Worm (Caenorhabditis elegans) whole organism, late embryonic: ENCODE measurements around the gene K07B1.7.

Experiments used
- F13H6.1 ChIP-seq: sonication (generic microtip); optimal IDR thresholded peaks from 2 replicates; lab custom pipeline; 2016; ENCODE audit warnings: missing genetic modification characterization, missing compliant biosample characterization
- T23F11.4 ChIP-seq: fragments of 200-800 bp; sonication (Bioruptor generic); optimal IDR thresholded peaks from 2 replicates; lab custom pipeline; 2018; ENCODE audit warnings: mild to moderate bottlenecking, missing genetic modification characterization, missing compliant biosample characterization
- ahr-1 ChIP-seq: sonication (generic microtip); optimal IDR thresholded peaks from 2 replicates; lab custom pipeline; 2016; ENCODE audit warnings: missing genetic modification characterization, missing compliant biosample characterization
- ceh-14 ChIP-seq: sonication (generic microtip); optimal IDR thresholded peaks from 2 replicates; lab custom pipeline; 2016; ENCODE audit warnings: missing genotype, missing genetic modification characterization, missing compliant biosample characterization
- ceh-18 ChIP-seq: sonication (generic microtip); optimal IDR thresholded peaks from 2 replicates; lab custom pipeline; 2016; ENCODE audit warnings: missing genetic modification characterization, missing compliant biosample characterization
- ceh-19 ChIP-seq: fragments of 200-800 bp; sonication (Bioruptor generic); optimal IDR thresholded peaks from 2 replicates; lab custom pipeline; 2018; ENCODE audit warnings: mild to moderate bottlenecking, missing genetic modification characterization, missing compliant biosample characterization
- ceh-22 ChIP-seq: sonication (generic microtip); optimal IDR thresholded peaks from 2 replicates; lab custom pipeline; 2017; ENCODE audit warnings: missing biosample characterization, missing genetic modification characterization
- ceh-30 ChIP-seq: fragments of 150-350 bp; optimal IDR thresholded peaks from 2 replicates; lab custom pipeline; 2014; ENCODE audit warnings: missing biosample characterization, missing genetic modification characterization
- ceh-31 ChIP-seq: sonication (generic microtip); optimal IDR thresholded peaks from 2 replicates; lab custom pipeline; 2016; ENCODE audit warnings: missing genetic modification characterization, missing compliant biosample characterization
- ceh-6 ChIP-seq: fragments of 200-800 bp; sonication (Bioruptor generic); optimal IDR thresholded peaks from 2 replicates; lab custom pipeline; 2018; ENCODE audit warnings: mild to moderate bottlenecking, missing genetic modification characterization, missing compliant biosample characterization
- ceh-9 ChIP-seq: sonication (generic microtip); optimal IDR thresholded peaks from 2 replicates; lab custom pipeline; 2016; ENCODE audit warnings: mild to moderate bottlenecking, missing genetic modification characterization, inconsistent platforms, missing compliant biosample characterization
- che-1 ChIP-seq: sonication (generic microtip); optimal IDR thresholded peaks from 2 replicates; lab custom pipeline; 2016; ENCODE audit warnings: mild to moderate bottlenecking, missing genetic modification characterization, missing compliant biosample characterization
- dmd-4 ChIP-seq: sonication (generic microtip); optimal IDR thresholded peaks from 2 replicates; lab custom pipeline; 2016; ENCODE audit warnings: borderline replicate concordance, missing genetic modification characterization, missing compliant biosample characterization
- elt-2 ChIP-seq: sonication (generic microtip); optimal IDR thresholded peaks from 2 replicates; lab custom pipeline; 2016; ENCODE audit warnings: missing genetic modification reagents, missing genetic modification characterization, missing compliant biosample characterization
- elt-4 ChIP-seq: sonication (generic microtip); optimal IDR thresholded peaks from 2 replicates; lab custom pipeline; 2016; ENCODE audit warnings: missing genetic modification characterization, missing compliant biosample characterization
- fax-1 ChIP-seq: sonication (generic microtip); optimal IDR thresholded peaks from 2 replicates; lab custom pipeline; 2016; ENCODE audit warnings: missing genotype, missing genetic modification characterization, missing compliant biosample characterization
- fkh-10 ChIP-seq: fragments of 150-350 bp; optimal IDR thresholded peaks from 2 replicates; lab custom pipeline; 2014; ENCODE audit warnings: missing biosample characterization, missing genetic modification reagents, missing genetic modification characterization
- fkh-6 ChIP-seq: sonication (generic microtip); optimal IDR thresholded peaks from 2 replicates; lab custom pipeline; 2016; ENCODE audit warnings: missing genetic modification characterization, missing compliant biosample characterization
- hlh-13 ChIP-seq: fragments of 200-800 bp; sonication (Bioruptor generic); optimal IDR thresholded peaks from 2 replicates; lab custom pipeline; 2018; ENCODE audit warnings: mild to moderate bottlenecking, missing genetic modification characterization, missing compliant biosample characterization
- hlh-30 ChIP-seq: sonication (generic microtip); optimal IDR thresholded peaks from 2 replicates; lab custom pipeline; 2017; ENCODE audit warnings: antibody characterized with exemption, missing genetic modification characterization, missing compliant biosample characterization; ENCODE audit not compliant: insufficient read depth
- hlh-6 ChIP-seq: sonication (generic microtip); optimal IDR thresholded peaks from 2 replicates; lab custom pipeline; 2016; ENCODE audit warnings: missing genotype, missing genetic modification characterization, missing compliant biosample characterization
- hlh-8 ChIP-seq: sonication (generic microtip); optimal IDR thresholded peaks from 2 replicates; lab custom pipeline; 2016; ENCODE audit warnings: missing genotype, missing genetic modification characterization, missing compliant biosample characterization
- lim-6 ChIP-seq: sonication (generic microtip); optimal IDR thresholded peaks from 2 replicates; lab custom pipeline; 2016; ENCODE audit warnings: missing genetic modification characterization, missing compliant biosample characterization
- madf-2 ChIP-seq: sonication (generic microtip); optimal IDR thresholded peaks from 2 replicates; lab custom pipeline; 2017; ENCODE audit warnings: missing genetic modification characterization, missing compliant biosample characterization
- nfya-1 ChIP-seq: sonication (generic microtip); optimal IDR thresholded peaks from 2 replicates; lab custom pipeline; 2017; ENCODE audit warnings: missing genetic modification characterization, mild to moderate bottlenecking, missing compliant biosample characterization, antibody characterized with exemption, moderate library complexity
- nhr-11 ChIP-seq: fragments of 150-350 bp; optimal IDR thresholded peaks from 2 replicates; lab custom pipeline; 2014; ENCODE audit warnings: missing biosample characterization, missing genetic modification characterization
- nhr-232 ChIP-seq: sonication (generic microtip); optimal IDR thresholded peaks from 2 replicates; lab custom pipeline; 2016; ENCODE audit warnings: missing genetic modification characterization, missing compliant biosample characterization
- npax-4 ChIP-seq: sonication (generic microtip); optimal IDR thresholded peaks from 2 replicates; lab custom pipeline; 2016; ENCODE audit warnings: missing genetic modification characterization, missing compliant biosample characterization
- pat-9 ChIP-seq: fragments of 200-800 bp; sonication (Bioruptor generic); optimal IDR thresholded peaks from 2 replicates; lab custom pipeline; 2018; ENCODE audit warnings: mild to moderate bottlenecking, missing genetic modification characterization, moderate library complexity, missing compliant biosample characterization
- pax-1 ChIP-seq: fragments of 150-350 bp; optimal IDR thresholded peaks from 2 replicates; lab custom pipeline; 2014; ENCODE audit warnings: missing biosample characterization, missing genetic modification characterization
- pha-4 ChIP-seq: fragments of 150-350 bp; optimal IDR thresholded peaks from 2 replicates; lab custom pipeline; 2018; ENCODE audit warnings: missing biosample characterization, missing genetic modification reagents, missing genetic modification characterization
- pros-1 ChIP-seq: fragments of 150-350 bp; optimal IDR thresholded peaks from 2 replicates; lab custom pipeline; 2014; ENCODE audit warnings: missing biosample characterization, missing genetic modification reagents, missing genetic modification characterization
- rnt-1 ChIP-seq: sonication (generic microtip); optimal IDR thresholded peaks from 2 replicates; lab custom pipeline; 2016; ENCODE audit warnings: missing genetic modification characterization, missing compliant biosample characterization
- sox-2 ChIP-seq: fragments of 200-800 bp; sonication (Bioruptor generic); IDR thresholded peaks from 2 replicates; pipeline ENCODE4 v1.3.6; 2022; ENCODE audit warnings: missing genetic modification reagents, missing genetic modification characterization, missing compliant biosample characterization
- sox-4 ChIP-seq: sonication (generic microtip); optimal IDR thresholded peaks from 2 replicates; lab custom pipeline; 2017; ENCODE audit warnings: mild to moderate bottlenecking, missing genetic modification characterization, inconsistent platforms, missing compliant biosample characterization
- syd-9 ChIP-seq: sonication (generic microtip); optimal IDR thresholded peaks from 2 replicates; lab custom pipeline; 2016; ENCODE audit warnings: mild to moderate bottlenecking, missing genetic modification characterization, moderate library complexity, missing compliant biosample characterization
- tbx-7 ChIP-seq: sonication (generic microtip); optimal IDR thresholded peaks from 2 replicates; lab custom pipeline; 2016; ENCODE audit warnings: missing genotype, missing genetic modification characterization, missing compliant biosample characterization
- unc-42 ChIP-seq: sonication (generic microtip); optimal IDR thresholded peaks from 2 replicates; lab custom pipeline; 2016; ENCODE audit warnings: missing genotype, missing genetic modification characterization, missing compliant biosample characterization
- unc-86 ChIP-seq: sonication (generic microtip); optimal IDR thresholded peaks from 2 replicates; lab custom pipeline; 2016; ENCODE audit warnings: missing genetic modification characterization, missing compliant biosample characterization
- zip-5 ChIP-seq: sonication (generic microtip); optimal IDR thresholded peaks from 2 replicates; lab custom pipeline; 2016; ENCODE audit warnings: missing genetic modification characterization, missing compliant biosample characterization

Gene K07B1.7

DNA sequence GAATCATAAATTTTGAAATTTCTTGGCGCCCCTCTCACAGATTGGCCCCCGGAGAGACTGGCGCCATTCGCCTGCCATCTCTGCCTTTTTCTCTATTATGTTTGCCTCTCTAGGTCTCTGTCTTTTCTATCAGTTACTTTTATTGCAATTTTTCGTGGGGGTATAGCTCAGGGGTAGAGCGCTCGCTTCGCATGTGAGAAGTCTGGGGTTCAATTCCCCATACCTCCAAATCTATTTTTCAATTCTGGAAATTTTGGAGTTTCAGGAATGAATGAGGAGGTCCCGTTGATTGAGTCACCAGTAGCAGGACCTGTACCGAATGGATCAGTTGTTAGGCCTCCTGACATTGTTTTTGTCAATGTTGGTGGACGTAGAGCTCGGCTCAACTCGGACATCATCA, 28.7 kb downstream of the K07B1.7 start, which contains the start of gene kvs-3 (continued):
- TF ChIP-seq pat-9 (tag; lab: Kevin White, UChicago) (peak; percentile 43), nfya-1 (tag; lab: Kevin White, UChicago) (peak; percentile 32), ceh-14 (tag; lab: Kevin White, UChicago) (peak; percentile 48), fkh-10 (GFP tag; lab: Kevin White, UChicago) (no peak), madf-2 (tag; lab: Kevin White, UChicago) (no peak), pha-4 (tag; lab: Kevin White, UChicago) (no peak), tbx-7 (no peak), hlh-8 (tag; lab: Kevin White, UChicago) (no peak), ceh-18 (tag; lab: Kevin White, UChicago) (peak; percentile 55), nhr-11 (tag; lab: Kevin White, UChicago) (no peak), ahr-1 (tag; lab: Kevin White, UChicago) (no peak), hlh-13 (GFP tag; lab: Kevin White, UChicago) (peak; percentile 13), che-1 (tag; lab: Kevin White, UChicago) (peak; percentile 20), pax-1 (no peak), npax-4 (tag; lab: Kevin White, UChicago) (no peak), fkh-6 (tag; lab: Kevin White, UChicago) (peak; percentile 32), ceh-9 (tag; lab: Kevin White, UChicago) (peak; percentile 17), sox-4 (tag; lab: Kevin White, UChicago) (peak; percentile 62), sox-2 (no peak), ceh-22 (tag; lab: Kevin White, UChicago) (no peak), ceh-6 (GFP tag; lab: Kevin White, UChicago) (no peak), ceh-31 (tag; lab: Kevin White, UChicago) (peak; percentile 19), elt-4 (no peak), zip-5 (tag; lab: Kevin White, UChicago) (no peak), fax-1 (tag; lab: Kevin White, UChicago) (no peak), lim-6 (tag; lab: Kevin White, UChicago) (no peak), nhr-232 (tag; lab: Kevin White, UChicago) (no peak), elt-2 (peak; percentile 34), F13H6.1 (tag; lab: Kevin White, UChicago) (peak; percentile 44), pros-1 (no peak), ceh-30 (no peak), ceh-19 (GFP tag; lab: Kevin White, UChicago) (no peak), T23F11.4 (no peak), unc-86 (tag; lab: Kevin White, UChicago) (no peak), dmd-4 (no peak)

DNA sequence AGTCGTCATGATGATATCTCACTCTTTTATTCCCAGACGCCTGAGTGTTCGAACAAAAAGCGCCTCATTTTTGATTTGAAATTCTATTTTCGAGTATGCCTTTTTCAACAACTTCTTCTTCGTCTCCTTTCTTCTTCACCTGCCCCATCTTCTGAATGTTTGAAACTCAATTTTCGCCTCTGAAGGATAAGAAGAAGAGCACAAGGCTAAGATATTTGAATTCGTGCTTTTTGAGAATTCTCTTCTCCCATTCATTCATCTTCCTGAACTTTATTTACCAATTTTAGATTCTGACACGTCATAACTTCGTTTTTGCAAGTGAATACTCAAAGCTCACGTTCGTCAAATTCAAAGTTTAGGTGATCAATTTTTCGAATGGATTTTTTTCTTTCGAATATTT, 29.8 kb downstream of the K07B1.7 start:
- TF ChIP-seq unc-42 (tag; lab: Kevin White, UChicago): peak; percentile 39
- no peak for TF ChIP-seq ceh-30
- TF ChIP-seq fkh-6 (tag; lab: Kevin White, UChicago): no peak

DNA sequence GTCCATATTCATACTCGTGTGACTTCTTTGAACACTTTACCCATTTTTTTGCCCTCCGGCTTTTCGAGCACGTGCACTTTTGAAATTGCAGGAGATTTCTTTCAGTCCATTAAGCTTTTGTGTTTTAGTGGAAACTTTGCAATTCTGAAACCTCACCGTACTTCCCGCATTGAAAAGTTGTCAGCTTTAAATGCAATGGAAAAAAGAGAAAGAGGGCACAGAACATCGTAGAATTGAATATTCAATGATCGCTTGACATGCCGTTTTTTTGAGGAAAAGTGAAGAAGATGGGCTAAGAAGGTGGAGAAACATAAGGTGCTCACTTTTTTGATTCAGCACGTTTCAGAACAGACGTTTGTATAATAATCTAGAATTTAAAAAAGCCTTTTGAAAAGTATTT, 32.4 kb downstream of the K07B1.7 start:
- TF ChIP-seq ceh-30 (no peak), hlh-6 (tag; lab: Kevin White, UChicago) (no peak), syd-9 (tag; lab: Kevin White, UChicago) (no peak), rnt-1 (tag; lab: Kevin White, UChicago) (no peak), ceh-14 (tag; lab: Kevin White, UChicago) (no peak), pax-1 (no peak), T23F11.4 (no peak), ceh-22 (tag; lab: Kevin White, UChicago) (no peak), hlh-30 (tag; lab: Kevin White, UChicago) (no peak)
- TF ChIP-seq, all 69 proteins: peak for 0
